Worm (Caenorhabditis elegans) whole organism, L4/young adult: Measurements from ENCODE around the gene wdr-46.

Experiments
- dao-5 ChIP-seq: sonication (generic microtip); optimal IDR thresholded peaks from 2 replicates; lab custom pipeline; 2016; ENCODE audit warnings: missing genotype, missing genetic modification characterization, moderate library complexity, missing compliant biosample characterization
- him-1 ChIP-seq: sonication (generic microtip); optimal IDR thresholded peaks from 2 replicates; lab custom pipeline; 2016; ENCODE audit warnings: missing genotype, missing genetic modification reagents, missing genetic modification characterization, missing compliant biosample characterization

- TF ChIP-seq him-1 (tag; lab: Kevin White, UChicago) (no peak), dao-5 (tag; lab: Kevin White, UChicago) (no peak)
These were observed 7.7 kb downstream of the wdr-46 start, which contains the start of gene thn-1 for ce11 chrIV:12379784-12380183.
